Worm (Caenorhabditis elegans): ENCODE measurements around the gene Y39A1A.24.

DNA sequence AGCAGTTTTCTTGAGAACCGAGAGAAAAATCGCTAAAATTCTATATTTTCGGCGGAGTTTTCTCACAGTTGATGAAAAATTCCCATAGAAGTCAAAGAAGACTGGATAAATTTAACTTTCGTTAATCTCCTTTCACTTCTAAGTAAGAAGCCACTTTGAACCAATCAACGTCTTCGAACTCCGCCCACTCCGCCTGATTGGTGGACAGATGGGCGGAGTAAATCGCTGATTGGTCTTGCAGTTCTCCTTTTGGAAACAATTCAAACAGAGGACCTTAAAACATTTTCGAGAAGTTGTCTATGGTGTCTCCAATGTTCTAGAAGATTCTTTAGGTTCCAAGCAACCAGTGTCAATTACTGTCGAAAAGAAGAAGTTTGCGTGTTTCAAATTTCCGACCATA, 46.0 kb downstream of the Y39A1A.24 start:
- TF ChIP-seq unc-62 (GFP tag; optimal IDR thresholded peaks at IDR 0.05) (no peak), snpc-4 (tag; optimal IDR thresholded peaks at IDR 0.05) (no peak), unc-39 (tag; optimal IDR thresholded peaks at IDR 0.05) (no peak), sptf-1 (tag; optimal IDR thresholded peaks at IDR 0.05) (no peak), ztf-11 (tag; optimal IDR thresholded peaks at IDR 0.05) (no peak), mab-5 (tag; optimal IDR thresholded peaks at IDR 0.05) (no peak), blmp-1 (tag; optimal IDR thresholded peaks at IDR 0.05) (no peak), bed-3 (GFP tag; optimal IDR thresholded peaks at IDR 0.05) (no peak), nhr-237 (tag; optimal IDR thresholded peaks at IDR 0.05) (no peak), nhr-76 (tag; optimal IDR thresholded peaks at IDR 0.05) (no peak), drap-1 (GFP tag; optimal IDR thresholded peaks at IDR 0.05) (no peak), lsy-2 (tag; optimal IDR thresholded peaks at IDR 0.05) (no peak), cnd-1 (tag; optimal IDR thresholded peaks at IDR 0.05) (no peak), lin-13 (tag; optimal IDR thresholded peaks at IDR 0.05) (no peak)
